Fruit fly (Drosophila melanogaster) whole organism, prepupa: Measurements from ENCODE around the gene RpS28b.

Experiments
- CG11294 ChIP-seq: fragments of 200-800 bp; sonication (Bioruptor generic); IDR thresholded peaks from 2 replicates; pipeline ENCODE4 v1.3.6; 2022; ENCODE audit warnings: missing biosample characterization, missing genetic modification characterization
- CG15336 ChIP-seq: fragments of 200-800 bp; sonication (Bioruptor generic); IDR thresholded peaks from 2 replicates; pipeline ENCODE4 v1.3.6; 2022; ENCODE audit warnings: missing biosample characterization, missing genetic modification characterization
- CG31627 ChIP-seq: fragments of 200-800 bp; sonication (Bioruptor generic); optimal IDR thresholded peaks from 3 replicates; lab custom pipeline; 2016; ENCODE audit warnings: missing biosample characterization, missing genetic modification characterization
- CG6854 ChIP-seq: fragments of 200-800 bp; sonication (Bioruptor generic); optimal IDR thresholded peaks from 2 replicates; lab custom pipeline; 2017; ENCODE audit warnings: missing biosample characterization, mild to moderate bottlenecking, missing genetic modification characterization
- CG7368 ChIP-seq: fragments of 200-800 bp; sonication (Bioruptor generic); optimal IDR thresholded peaks from 3 replicates; lab custom pipeline; 2016; ENCODE audit warnings: missing biosample characterization, missing genetic modification characterization
- Eip78C ChIP-seq: fragments of 200-800 bp; sonication (Bioruptor generic); peaks from one replicate; lab custom pipeline; 2016; ENCODE audit warnings: missing biosample characterization, missing genetic modification characterization
- Gug ChIP-seq: fragments of 200-800 bp; sonication (Bioruptor generic); IDR thresholded peaks from 2 replicates; pipeline ENCODE4 v1.3.6; 2022; ENCODE audit warnings: missing biosample characterization, missing genetic modification characterization
- Lpt ChIP-seq: fragments of 200-800 bp; sonication (Bioruptor generic); optimal IDR thresholded peaks from 3 replicates; lab custom pipeline; 2016; ENCODE audit warnings: missing biosample characterization, missing genetic modification characterization
- Met ChIP-seq: fragments of 200-800 bp; sonication (Bioruptor generic); optimal IDR thresholded peaks from 3 replicates; lab custom pipeline; 2016; ENCODE audit warnings: missing biosample characterization, missing genetic modification characterization
- acj6 ChIP-seq: fragments of 200-800 bp; sonication (Bioruptor generic); optimal IDR thresholded peaks from 3 replicates; lab custom pipeline; 2016; ENCODE audit warnings: missing biosample characterization, missing genetic modification characterization
- dac ChIP-seq: fragments of 200-800 bp; sonication (Bioruptor generic); optimal IDR thresholded peaks from 2 replicates; lab custom pipeline; 2017; ENCODE audit warnings: missing biosample characterization, mild to moderate bottlenecking, missing genetic modification characterization
- dsx ChIP-seq: fragments of 200-800 bp; optimal IDR thresholded peaks from 3 replicates; lab custom pipeline; 2019; ENCODE audit warnings: missing biosample characterization, mild to moderate bottlenecking, missing genetic modification characterization, moderate library complexity; ENCODE audit not compliant: poor library complexity, severe bottlenecking

- no peak for TF ChIP-seq CG31627
- peak; percentile 48 for TF ChIP-seq Gug (GFP tag; lab: Robert Waterston, UW)
- no peak for TF ChIP-seq dsx
- TF ChIP-seq Met (GFP tag; lab: Kevin White, UChicago), result no peak
- no peak for TF ChIP-seq acj6 (GFP tag; lab: Kevin White, UChicago)
- TF ChIP-seq CG11294 (GFP tag; lab: Robert Waterston, UW), result 0 out of 2 replicates have a peak, but pooled peaks have one; percentile 11
- TF ChIP-seq CG15336, result peak; percentile 79
- TF ChIP-seq Eip78C (GFP tag; lab: Kevin White, UChicago), result no peak
- TF ChIP-seq dac, result peak; percentile 5
- TF ChIP-seq CG7368, result no peak
- TF ChIP-seq CG6854, result no peak
- TF ChIP-seq Lpt, result peak; percentile 52
Observed at dm6 chrX:9586038-9586437, 31.6 kb downstream of the RpS28b start.
